Fruit fly (Drosophila melanogaster) whole organism, prepupa: ENCODE results near the gene sage.

Source experiments
- CG11294 ChIP-seq: fragments of 200-800 bp; sonication (Bioruptor generic); IDR thresholded peaks from 2 replicates; pipeline ENCODE4 v1.3.6; 2022; ENCODE audit warnings: missing biosample characterization, missing genetic modification characterization
- OdsH ChIP-seq: fragments of 200-800 bp; sonication (Bioruptor generic); optimal IDR thresholded peaks from 3 replicates; lab custom pipeline; 2016; ENCODE audit warnings: missing biosample characterization, missing genetic modification characterization
- Smox ChIP-seq: fragments of 200-800 bp; sonication (Bioruptor generic); optimal IDR thresholded peaks from 3 replicates; lab custom pipeline; 2016; ENCODE audit warnings: missing biosample characterization, missing genetic modification characterization
- Sox14 ChIP-seq: fragments of 200-800 bp; sonication (Bioruptor generic); optimal IDR thresholded peaks from 3 replicates; lab custom pipeline; 2016; ENCODE audit warnings: missing biosample characterization, missing genetic modification characterization
- fkh ChIP-seq: fragments of 200-800 bp; sonication (Bioruptor generic); optimal IDR thresholded peaks from 3 replicates; lab custom pipeline; 2017; ENCODE audit warnings: missing biosample characterization, mild to moderate bottlenecking, missing genetic modification characterization, moderate library complexity
- pdm3 ChIP-seq: fragments of 200-800 bp; sonication (Bioruptor generic); optimal IDR thresholded peaks from 3 replicates; lab custom pipeline; 2016; ENCODE audit warnings: missing biosample characterization, missing genetic modification characterization

dm6 chr3R:9215551-9215950, 48.4 kb downstream of the sage start:
- no peak for TF ChIP-seq Sox14 (GFP tag; lab: Kevin White, UChicago)
- TF ChIP-seq OdsH (GFP tag; lab: Kevin White, UChicago): no peak
- no peak for TF ChIP-seq CG11294
- TF ChIP-seq pdm3 (GFP tag; lab: Kevin White, UChicago): no peak
- TF ChIP-seq fkh (GFP tag; lab: Kevin White, UChicago): no peak
- TF ChIP-seq Smox (GFP tag; lab: Kevin White, UChicago): no peak
